Worm (Caenorhabditis elegans) whole organism, early embryonic: Measurements from ENCODE around the gene T12A7.9.

Experiments used
- ama-1 ChIP-seq: fragments of 150-350 bp; optimal IDR thresholded peaks from 2 replicates; lab custom pipeline; 2014
- flt-1 ChIP-seq: fragments of 200-800 bp; sonication (Bioruptor generic); IDR thresholded peaks from 2 replicates; pipeline ENCODE4 v1.3.6; 2022; ENCODE audit warnings: missing genetic modification characterization, missing compliant biosample characterization
- hmbx-1 ChIP-seq: sonication (generic microtip); optimal IDR thresholded peaks from 2 replicates; lab custom pipeline; 2016; ENCODE audit warnings: mild to moderate bottlenecking, missing genetic modification characterization, missing compliant biosample characterization
- pes-1 ChIP-seq: fragments of 200-800 bp; sonication (Bioruptor generic); IDR thresholded peaks from 2 replicates; pipeline ENCODE4 v1.3.6; 2022; ENCODE audit warnings: missing genetic modification reagents, missing genetic modification characterization, missing compliant biosample characterization
- tbx-37 ChIP-seq: fragments of 200-800 bp; sonication (Bioruptor generic); conservative IDR thresholded peaks from 2 replicates; pipeline ENCODE4 v1.3.6; 2022; ENCODE audit warnings: missing genetic modification reagents, missing genetic modification characterization, missing compliant biosample characterization

DNA sequence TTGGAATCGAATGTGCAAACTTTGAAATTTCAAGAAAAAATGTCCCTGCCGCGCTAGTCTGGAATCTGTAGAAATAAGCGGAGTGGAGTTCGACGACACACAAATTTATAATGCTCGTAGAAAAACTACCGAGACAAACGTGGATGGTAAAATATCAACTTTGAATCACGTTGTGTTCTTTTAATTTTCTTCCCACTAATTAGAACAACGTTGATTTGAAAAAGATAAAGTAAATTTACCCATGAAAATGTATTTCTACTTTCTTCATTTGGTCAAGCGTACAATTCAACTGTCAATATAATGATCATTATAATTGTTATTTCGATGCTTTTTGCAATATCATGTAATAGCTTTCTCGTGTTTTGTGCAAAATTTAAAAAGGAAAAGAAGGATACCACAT is 13.4 kb downstream of the T12A7.9 start, which contains the start of gene K01A6.5:
- TF ChIP-seq pes-1 (GFP tag; lab: Robert Waterston, UW) = no peak
- TF ChIP-seq hmbx-1 (tag; lab: Kevin White, UChicago) = no peak
- no peak for TF ChIP-seq ama-1 (lab: Kevin White, UChicago)
- no peak for TF ChIP-seq flt-1 (GFP tag; lab: Robert Waterston, UW)
- no peak for TF ChIP-seq tbx-37 (GFP tag; lab: Robert Waterston, UW)
